Fruit fly (Drosophila melanogaster): Measurements from ENCODE around the gene Hsp60A.
A peak's percentile ranks its signal among the peaks of the same experiment; 100 is the strongest.

Hsp60A gene

DNA sequence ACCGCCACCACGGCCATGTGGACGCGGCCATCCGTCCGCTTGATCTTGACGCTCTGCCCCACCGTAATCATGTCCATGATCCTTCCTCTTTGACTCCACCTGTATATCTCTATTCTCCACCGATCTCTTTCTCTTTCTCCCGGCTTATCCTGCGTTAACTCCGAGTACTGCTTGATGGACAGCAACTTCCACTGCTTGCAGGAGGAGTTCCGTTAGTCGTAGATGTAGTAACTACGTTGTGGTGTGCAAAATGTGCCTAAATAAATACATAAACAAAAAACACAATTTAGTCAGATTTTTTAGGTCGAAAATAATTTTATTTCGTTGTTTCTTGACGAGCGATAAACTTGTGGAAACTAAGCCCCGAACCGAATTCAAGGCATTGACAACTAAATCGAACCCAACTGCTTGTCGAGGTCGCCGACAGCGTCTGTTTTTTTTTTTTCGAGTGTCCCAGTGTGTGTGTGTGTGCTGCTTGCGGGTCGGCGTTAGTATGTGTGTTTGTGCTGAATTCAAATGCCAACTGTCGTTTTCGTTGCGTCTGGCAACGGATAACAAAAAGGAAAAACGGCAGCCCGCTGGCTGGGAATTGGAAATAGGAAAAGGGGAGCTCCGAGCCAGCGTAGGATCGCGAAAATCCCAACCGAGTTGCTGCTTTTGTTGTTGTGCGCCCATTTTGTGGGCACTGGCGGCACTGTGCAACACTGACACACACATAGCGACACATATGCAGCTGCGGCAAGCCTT, 27.7 kb downstream of the Hsp60A start:
- TF ChIP-seq CG4496 (GFP tag; IDR thresholded peaks at IDR 0.05) (no peak), CG12605 (GFP tag; IDR thresholded peaks at IDR 0.05) (no peak), EcR (GFP tag; optimal IDR thresholded peaks at IDR 0.05) (peak; percentile 15), CG8301 (tag; optimal IDR thresholded peaks at IDR 0.05) (no peak), CG10348 (GFP tag; IDR thresholded peaks at IDR 0.05) (no peak), CG8159 (tag; optimal IDR thresholded peaks at IDR 0.05) (no peak)

dm6 chrX:11136587-11137512, 28.6 kb downstream of the Hsp60A start, which contains the start of gene Klp10A:
Klp10A (minus strand) TSS chrX:11137118.
- TF ChIP-seq CG15710 (tag; optimal IDR thresholded peaks at IDR 0.05) = peak; percentile 22
- no peak for TF ChIP-seq CG34367 (tag; optimal IDR thresholded peaks at IDR 0.05)
- TF ChIP-seq Ets98B (GFP tag; IDR thresholded peaks at IDR 0.05) = no peak
- no peak for TF ChIP-seq CG17806 (tag; optimal IDR thresholded peaks at IDR 0.05)

DNA sequence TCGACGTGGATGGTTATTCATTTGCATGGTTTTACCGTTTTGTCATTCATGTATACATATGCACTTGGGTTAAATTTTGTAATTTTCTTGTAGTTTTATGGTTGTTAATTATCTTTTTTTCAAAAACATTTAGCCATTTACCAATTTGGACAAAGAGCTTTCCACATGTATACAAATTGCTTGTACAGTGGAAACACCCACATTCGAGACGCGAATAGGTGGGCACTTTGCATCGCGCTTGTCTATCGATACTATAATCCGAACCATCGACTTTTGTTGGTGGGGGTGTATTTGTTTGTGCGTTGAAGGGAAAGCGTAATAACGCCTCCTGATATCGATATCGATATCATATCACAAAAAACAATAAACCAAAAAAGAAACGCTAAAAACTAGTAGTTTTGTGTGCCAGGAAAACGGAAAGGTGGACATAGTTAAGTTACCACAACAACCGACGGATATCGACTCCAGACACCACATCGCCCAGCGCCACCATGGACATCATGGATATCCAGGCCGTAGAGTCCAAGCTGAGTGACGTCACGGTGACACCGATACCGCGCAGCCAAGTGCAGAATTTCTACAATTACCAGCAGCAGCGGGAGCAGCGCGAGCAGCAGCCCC, 29.4 kb downstream of the Hsp60A start, which contains the start of gene CDK2AP1:
TSS of gene CDK2AP1 (plus strand) at position 294 of the 621 bp plus-strand sequence.
- TF ChIP-seq CG32121 (GFP tag; IDR thresholded peaks at IDR 0.05) (0 out of 2 replicates have a peak, but pooled peaks have one; percentile 15), fd96Ca (GFP tag; IDR thresholded peaks at IDR 0.05) (0 out of 3 replicates have a peak, but pooled peaks have one; percentile 25), EcR (GFP tag; optimal IDR thresholded peaks at IDR 0.05) (no peak), CG8159 (tag; optimal IDR thresholded peaks at IDR 0.05) (peak; percentile 0), CG17806 (tag; optimal IDR thresholded peaks at IDR 0.05) (peak; percentile 1), CG4496 (GFP tag; IDR thresholded peaks at IDR 0.05) (peak; percentile 37; the same call in 1 of the 3 replicates)

DNA sequence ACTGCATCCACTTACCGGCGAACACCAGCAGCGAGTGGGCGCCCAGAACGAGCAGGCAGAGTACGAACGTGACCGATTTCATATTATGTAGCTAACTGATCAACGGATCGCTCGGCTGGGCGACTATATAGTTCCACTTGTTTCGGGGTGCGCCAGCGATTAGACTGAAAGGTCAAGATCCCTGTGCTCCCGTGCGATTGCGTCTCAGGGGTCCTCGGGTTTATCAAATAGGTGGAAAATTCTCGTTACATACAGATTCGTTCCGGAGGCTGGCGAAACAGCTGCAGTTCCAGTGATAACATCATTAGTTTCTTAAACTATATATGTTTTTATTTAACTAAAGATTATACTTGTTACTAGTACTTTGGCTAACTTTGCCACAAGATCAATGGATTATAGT, 31.9 kb downstream of the Hsp60A start, which contains the start of gene ssp7:
TSS of gene ssp7 (minus strand) at position 101 of the 400 bp plus-strand sequence.
- no peak for TF ChIP-seq Snoo (tag; optimal IDR thresholded peaks at IDR 0.05)
- TF ChIP-seq gl (tag; optimal IDR thresholded peaks at IDR 0.05) = no peak
- no peak for TF ChIP-seq CG17806 (tag; optimal IDR thresholded peaks at IDR 0.05)
- TF ChIP-seq CG12605 (GFP tag; IDR thresholded peaks at IDR 0.05) = no peak
- TF ChIP-seq CG8301 (tag; optimal IDR thresholded peaks at IDR 0.05) = no peak
- TF ChIP-seq CG34367 (tag; optimal IDR thresholded peaks at IDR 0.05) = no peak
- no peak for TF ChIP-seq fd96Ca (GFP tag; IDR thresholded peaks at IDR 0.05)
- no peak for TF ChIP-seq D1 (tag; optimal IDR thresholded peaks at IDR 0.05)
- no peak for TF ChIP-seq CG14655 (GFP tag; optimal IDR thresholded peaks at IDR 0.05)
- TF ChIP-seq CG4496 (GFP tag; IDR thresholded peaks at IDR 0.05) = no peak
- TF ChIP-seq CG13204 (GFP tag; optimal IDR thresholded peaks at IDR 0.05) = no peak
- no peak for TF ChIP-seq Pif1A (GFP tag; optimal IDR thresholded peaks at IDR 0.05)
- TF ChIP-seq CG32121 (GFP tag; IDR thresholded peaks at IDR 0.05) = no peak
- no peak for TF ChIP-seq CG10348 (GFP tag; IDR thresholded peaks at IDR 0.05)
- no peak for TF ChIP-seq rn (GFP tag; IDR thresholded peaks at IDR 0.05)

DNA sequence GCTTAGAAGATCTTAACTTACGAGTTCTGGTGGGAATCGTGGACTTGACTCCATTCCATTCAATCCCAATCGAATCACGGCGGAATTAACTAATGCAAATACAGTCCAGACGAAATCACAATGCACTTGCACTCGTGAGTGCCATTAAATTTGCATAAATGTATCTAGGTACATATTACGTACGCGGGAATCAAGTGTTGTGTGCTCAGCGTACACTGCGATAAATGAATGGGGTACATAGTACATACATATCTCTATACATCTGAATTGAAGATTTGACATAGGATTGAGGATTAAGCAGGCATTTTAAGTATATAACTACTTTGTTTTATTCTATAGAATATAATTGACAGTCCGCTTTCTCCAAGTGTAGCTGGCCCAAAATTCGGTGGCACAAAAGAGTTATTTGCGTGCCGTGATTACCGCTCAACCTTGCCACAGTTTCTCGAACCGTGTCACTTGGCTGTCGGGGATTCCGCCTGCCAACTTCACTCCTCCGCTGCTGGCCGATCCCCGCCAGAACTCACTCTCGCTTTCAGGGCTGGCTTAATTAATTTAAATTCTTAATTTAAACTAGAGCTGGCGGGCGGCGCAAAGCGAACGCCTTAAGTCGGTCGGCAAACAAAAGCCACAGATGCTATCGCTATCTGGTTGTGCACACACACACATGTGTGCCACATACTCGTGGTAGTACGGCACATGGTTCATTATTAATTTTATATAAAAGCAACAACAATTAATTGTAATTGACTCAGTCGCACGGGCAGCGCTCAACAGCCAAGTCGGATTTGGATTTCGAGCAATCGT, 33.7 kb downstream of the Hsp60A start, which contains the start of the genes CG15199 and CG15202:
TSS of gene CG15199 (minus strand) at position 51 of the 807 bp plus-strand sequence.
TSS of gene CG15202 (plus strand) at position 757 of the 807 bp plus-strand sequence.
- peak; percentile 53 for TF ChIP-seq Snoo (tag; optimal IDR thresholded peaks at IDR 0.05)
- TF ChIP-seq CG17806 (tag; optimal IDR thresholded peaks at IDR 0.05) = no peak

DNA sequence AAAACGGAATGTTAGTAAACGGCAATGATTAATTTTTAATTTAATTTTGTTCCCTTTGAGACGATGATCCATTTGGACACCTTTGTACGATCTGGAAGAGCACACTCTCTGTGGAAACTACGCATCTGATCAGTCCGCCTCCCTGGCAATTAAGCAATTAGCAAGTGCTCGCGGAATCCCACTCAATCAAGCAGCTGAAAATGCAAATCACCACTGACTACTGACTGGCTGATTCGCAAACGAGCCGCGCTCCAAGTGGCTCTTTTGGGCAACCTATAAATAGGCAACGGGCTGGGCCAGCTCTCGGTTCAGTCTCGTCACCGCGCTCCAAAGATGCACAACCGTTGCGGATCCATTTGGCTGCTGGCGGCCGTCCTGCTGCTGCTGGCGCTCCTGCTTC, 35.5 kb downstream of the Hsp60A start, which contains the start of gene CG15201:
TSS of gene CG15201 (plus strand) at position 301 of the 400 bp plus-strand sequence.
- TF ChIP-seq fd96Ca (GFP tag; IDR thresholded peaks at IDR 0.05) (no peak), CG32121 (GFP tag; IDR thresholded peaks at IDR 0.05) (no peak), CG13204 (GFP tag; optimal IDR thresholded peaks at IDR 0.05) (no peak)
